Worm (Caenorhabditis elegans) whole organism, L1 larva: ENCODE results near the gene lbp-2.

Experiments used
- C16A3.4 ChIP-seq: fragments of 150-350 bp; optimal IDR thresholded peaks from 2 replicates; lab custom pipeline; 2014; ENCODE audit warnings: missing biosample characterization, missing genetic modification characterization
- Y116A8C.19 ChIP-seq: sonication (generic microtip); optimal IDR thresholded peaks from 2 replicates; lab custom pipeline; 2016; ENCODE audit warnings: missing compliant biosample characterization, missing genetic modification characterization, borderline replicate concordance
- aha-1 ChIP-seq: fragments of 150-350 bp; optimal IDR thresholded peaks from 2 replicates; lab custom pipeline; 2014; ENCODE audit warnings: missing biosample characterization, missing genetic modification characterization
- aly-2 ChIP-seq: fragments of 150-350 bp; optimal IDR thresholded peaks from 2 replicates; lab custom pipeline; 2014; ENCODE audit warnings: missing biosample characterization, missing genetic modification characterization
- ama-1 ChIP-seq: fragments of 150-350 bp; optimal IDR thresholded peaks from 2 replicates; lab custom pipeline; 2014
- blmp-1 ChIP-seq: fragments of 150-350 bp; optimal IDR thresholded peaks from 2 replicates; lab custom pipeline; 2014; ENCODE audit warnings: missing biosample characterization, missing genetic modification characterization
- ceh-63 ChIP-seq: fragments of 200-800 bp; sonication (Bioruptor generic); optimal IDR thresholded peaks from 2 replicates; lab custom pipeline; 2018; ENCODE audit warnings: mild to moderate bottlenecking, missing genetic modification characterization, missing compliant biosample characterization
- ceh-82 ChIP-seq, 3 experiments: fragments of 150-350 bp in 1 of 3; sonication (generic microtip) in 2 of 3; optimal IDR thresholded peaks; 2 replicates each; lab custom pipeline; 2014 to 2017; ENCODE audit warnings: missing biosample characterization in 3 of 3, missing genetic modification characterization in 3 of 3
- ceh-88 ChIP-seq: fragments of 200-800 bp; sonication (Bioruptor generic); IDR thresholded peaks from 2 replicates; pipeline ENCODE4 v1.3.6; 2022; ENCODE audit warnings: missing genetic modification characterization, missing compliant biosample characterization
- ceh-90 ChIP-seq: sonication (generic microtip); optimal IDR thresholded peaks from 2 replicates; lab custom pipeline; 2016; ENCODE audit warnings: missing genetic modification characterization, missing compliant biosample characterization
- efl-1 ChIP-seq, 4 experiments: fragments of 150-350 bp; optimal IDR thresholded peaks in 3 of 4; peaks in 1 of 4; 1 replicate in 1 of 4; 2 replicates in 3 of 4; lab custom pipeline; 2014; ENCODE audit warnings: missing biosample characterization in 2 of 4, missing genetic modification characterization in 2 of 4, missing genetic modification reagents in 2 of 4
- egl-13 ChIP-seq: sonication (generic microtip); optimal IDR thresholded peaks from 2 replicates; lab custom pipeline; 2016; ENCODE audit warnings: missing genotype, missing genetic modification reagents, missing genetic modification characterization, missing compliant biosample characterization
- egl-27 ChIP-seq, 2 experiments: fragments of 150-350 bp in 1 of 2; sonication (generic microtip); optimal IDR thresholded peaks; 3 replicates each; lab custom pipeline; 2017 to 2018; ENCODE audit warnings: missing biosample characterization in 2 of 2, missing genetic modification characterization in 2 of 2, missing genetic modification reagents in 2 of 2
- elt-2 ChIP-seq: sonication (generic microtip); optimal IDR thresholded peaks from 2 replicates; lab custom pipeline; 2016; ENCODE audit warnings: missing genetic modification characterization, mild to moderate bottlenecking, inconsistent platforms, missing compliant biosample characterization, missing genetic modification reagents
- fkh-10 ChIP-seq: sonication (generic microtip); optimal IDR thresholded peaks from 2 replicates; lab custom pipeline; 2017; ENCODE audit warnings: missing biosample characterization, missing genetic modification reagents, missing genetic modification characterization
- fos-1 ChIP-seq: fragments of 150-350 bp; optimal IDR thresholded peaks from 2 replicates; lab custom pipeline; 2014; ENCODE audit warnings: missing biosample characterization, missing genetic modification characterization
- hlh-4 ChIP-seq: sonication (generic microtip); optimal IDR thresholded peaks from 2 replicates; lab custom pipeline; 2016; ENCODE audit warnings: mild to moderate bottlenecking, missing genetic modification characterization, missing compliant biosample characterization
- hpl-2 ChIP-seq: fragments of 150-350 bp; optimal IDR thresholded peaks from 2 replicates; lab custom pipeline; 2014; ENCODE audit warnings: missing biosample characterization, missing genetic modification reagents, missing genetic modification characterization
- irx-1 ChIP-seq: sonication (generic microtip); optimal IDR thresholded peaks from 2 replicates; lab custom pipeline; 2016; ENCODE audit warnings: missing genetic modification characterization, missing compliant biosample characterization
- isw-1 ChIP-seq: fragments of 200-800 bp; sonication (Bioruptor generic); IDR thresholded peaks from 2 replicates; pipeline ENCODE4 v1.3.6; 2022; ENCODE audit warnings: missing genetic modification characterization, missing compliant biosample characterization
- lin-14 ChIP-seq: fragments of 200-800 bp; sonication (Bioruptor generic); optimal IDR thresholded peaks from 2 replicates; lab custom pipeline; 2018; ENCODE audit warnings: mild to moderate bottlenecking, missing genetic modification characterization, moderate library complexity, missing compliant biosample characterization
- lin-15B ChIP-seq: fragments of 150-350 bp; sonication (generic microtip); optimal IDR thresholded peaks from 3 replicates; lab custom pipeline; 2014; ENCODE audit warnings: missing biosample characterization, missing genetic modification characterization
- lin-39 ChIP-seq: fragments of 150-350 bp; optimal IDR thresholded peaks from 2 replicates; lab custom pipeline; 2014; ENCODE audit warnings: missing biosample characterization, missing genetic modification reagents, missing genetic modification characterization
- lir-3 ChIP-seq: sonication (generic microtip); optimal IDR thresholded peaks from 2 replicates; lab custom pipeline; 2016; ENCODE audit warnings: mild to moderate bottlenecking, missing genetic modification characterization, moderate library complexity, missing compliant biosample characterization; ENCODE audit not compliant: poor library complexity
- mab-9 ChIP-seq: fragments of 200-800 bp; sonication (Bioruptor generic); IDR thresholded peaks from 2 replicates; pipeline ENCODE4 v1.3.6; 2022; ENCODE audit warnings: missing genetic modification reagents, missing genetic modification characterization, missing compliant biosample characterization
- mdl-1 ChIP-seq, 2 experiments: fragments of 150-350 bp; optimal IDR thresholded peaks; 2 replicates each; lab custom pipeline; 2014 to 2017; ENCODE audit warnings: missing biosample characterization in 2 of 2, missing genetic modification characterization in 2 of 2, inconsistent platforms in 1 of 2
- mep-1 ChIP-seq: fragments of 150-350 bp; optimal IDR thresholded peaks from 2 replicates; lab custom pipeline; 2014; ENCODE audit warnings: missing biosample characterization, missing genetic modification characterization
- nhr-11 ChIP-seq: fragments of 150-350 bp; optimal IDR thresholded peaks from 2 replicates; lab custom pipeline; 2014; ENCODE audit warnings: missing biosample characterization, missing genetic modification characterization
- nhr-12 ChIP-seq: sonication (generic microtip); optimal IDR thresholded peaks from 2 replicates; lab custom pipeline; 2017; ENCODE audit warnings: missing biosample characterization, missing genetic modification characterization
- nhr-19 ChIP-seq: fragments of 200-800 bp; sonication (Bioruptor generic); conservative IDR thresholded peaks from 2 replicates; pipeline ENCODE4 v1.3.6; 2022; ENCODE audit warnings: missing genetic modification characterization, missing compliant biosample characterization
- nhr-20 ChIP-seq: sonication (generic microtip); optimal IDR thresholded peaks from 2 replicates; lab custom pipeline; 2016; ENCODE audit warnings: mild to moderate bottlenecking, missing genetic modification characterization, missing compliant biosample characterization
- nhr-28 ChIP-seq: fragments of 150-350 bp; optimal IDR thresholded peaks from 2 replicates; lab custom pipeline; 2014; ENCODE audit warnings: missing biosample characterization, missing genetic modification characterization
- nhr-47 ChIP-seq: sonication (generic microtip); optimal IDR thresholded peaks from 2 replicates; lab custom pipeline; 2016; ENCODE audit warnings: mild to moderate bottlenecking, missing genetic modification characterization, moderate library complexity, missing compliant biosample characterization
- nhr-76 ChIP-seq: sonication (generic microtip); optimal IDR thresholded peaks from 2 replicates; lab custom pipeline; 2017; ENCODE audit warnings: missing biosample characterization, missing genetic modification characterization
- nhr-84 ChIP-seq: sonication (generic microtip); optimal IDR thresholded peaks from 2 replicates; lab custom pipeline; 2017; ENCODE audit warnings: missing biosample characterization, missing genetic modification characterization
- nhr-85 ChIP-seq: sonication (generic microtip); peaks from one replicate; lab custom pipeline; 2016; ENCODE audit warnings: missing genetic modification characterization, inconsistent platforms, missing compliant biosample characterization
- pax-3 ChIP-seq: fragments of 200-800 bp; sonication (Bioruptor generic); optimal IDR thresholded peaks from 2 replicates; lab custom pipeline; 2018; ENCODE audit warnings: mild to moderate bottlenecking, missing genetic modification characterization, moderate library complexity, missing compliant biosample characterization
- pqm-1 ChIP-seq: sonication (generic microtip); optimal IDR thresholded peaks from 3 replicates; lab custom pipeline; 2017; ENCODE audit warnings: missing biosample characterization, missing genetic modification characterization
- rnt-1 ChIP-seq: sonication (generic microtip); optimal IDR thresholded peaks from 2 replicates; lab custom pipeline; 2016; ENCODE audit warnings: mild to moderate bottlenecking, missing genetic modification characterization, moderate library complexity, missing compliant biosample characterization
- skn-1 ChIP-seq: fragments of 150-350 bp; optimal IDR thresholded peaks from 2 replicates; lab custom pipeline; 2014; ENCODE audit warnings: missing biosample characterization, missing genetic modification characterization
- snpc-4 ChIP-seq: fragments of 150-350 bp; optimal IDR thresholded peaks from 2 replicates; lab custom pipeline; 2014; ENCODE audit warnings: missing biosample characterization, missing genetic modification characterization
- snu-23 ChIP-seq: sonication (generic microtip); optimal IDR thresholded peaks from 2 replicates; lab custom pipeline; 2016; ENCODE audit warnings: missing genetic modification characterization, missing compliant biosample characterization
- sox-4 ChIP-seq: sonication (generic microtip); optimal IDR thresholded peaks from 2 replicates; lab custom pipeline; 2016; ENCODE audit warnings: missing genetic modification characterization, missing compliant biosample characterization
- sup-37 ChIP-seq: fragments of 200-800 bp; sonication (Bioruptor generic); optimal IDR thresholded peaks from 2 replicates; lab custom pipeline; 2018; ENCODE audit warnings: mild to moderate bottlenecking, missing genetic modification characterization, missing compliant biosample characterization
- tbx-2 ChIP-seq: sonication (generic microtip); optimal IDR thresholded peaks from 2 replicates; lab custom pipeline; 2016; ENCODE audit warnings: missing genetic modification characterization, missing compliant biosample characterization
- tlp-1 ChIP-seq: fragments of 150-350 bp; optimal IDR thresholded peaks from 2 replicates; lab custom pipeline; 2014; ENCODE audit warnings: missing biosample characterization, missing genetic modification characterization
- unc-130 ChIP-seq: fragments of 150-350 bp; optimal IDR thresholded peaks from 2 replicates; lab custom pipeline; 2017; ENCODE audit warnings: missing biosample characterization, missing genetic modification characterization, inconsistent platforms
- unc-62 ChIP-seq: fragments of 150-350 bp; optimal IDR thresholded peaks from 2 replicates; lab custom pipeline; 2014; ENCODE audit warnings: missing biosample characterization, missing genetic modification reagents, missing genetic modification characterization
- unc-86 ChIP-seq: sonication (generic microtip); optimal IDR thresholded peaks from 2 replicates; lab custom pipeline; 2016; ENCODE audit warnings: missing genetic modification characterization, missing compliant biosample characterization
- unc-98 ChIP-seq: fragments of 200-800 bp; sonication (Bioruptor generic); IDR thresholded peaks from 2 replicates; pipeline ENCODE4 v1.3.6; 2022; ENCODE audit warnings: missing genetic modification characterization, missing compliant biosample characterization
- xbp-1 ChIP-seq: sonication (generic microtip); optimal IDR thresholded peaks from 2 replicates; lab custom pipeline; 2016; ENCODE audit warnings: missing genetic modification characterization, missing compliant biosample characterization
- zip-4 ChIP-seq: fragments of 200-800 bp; sonication (Bioruptor generic); optimal IDR thresholded peaks from 2 replicates; lab custom pipeline; 2018; ENCODE audit warnings: mild to moderate bottlenecking, missing genetic modification characterization, moderate library complexity, missing compliant biosample characterization
- ztf-11 ChIP-seq, 2 experiments: sonication (generic microtip); optimal IDR thresholded peaks; 2 replicates each; lab custom pipeline; 2016 to 2017; ENCODE audit warnings: missing genetic modification characterization in 2 of 2, missing biosample characterization in 1 of 2, missing compliant biosample characterization in 1 of 2
- ztf-4 ChIP-seq: fragments of 150-350 bp; optimal IDR thresholded peaks from 2 replicates; lab custom pipeline; 2014; ENCODE audit warnings: missing biosample characterization, missing genetic modification characterization

lbp-2 gene

DNA sequence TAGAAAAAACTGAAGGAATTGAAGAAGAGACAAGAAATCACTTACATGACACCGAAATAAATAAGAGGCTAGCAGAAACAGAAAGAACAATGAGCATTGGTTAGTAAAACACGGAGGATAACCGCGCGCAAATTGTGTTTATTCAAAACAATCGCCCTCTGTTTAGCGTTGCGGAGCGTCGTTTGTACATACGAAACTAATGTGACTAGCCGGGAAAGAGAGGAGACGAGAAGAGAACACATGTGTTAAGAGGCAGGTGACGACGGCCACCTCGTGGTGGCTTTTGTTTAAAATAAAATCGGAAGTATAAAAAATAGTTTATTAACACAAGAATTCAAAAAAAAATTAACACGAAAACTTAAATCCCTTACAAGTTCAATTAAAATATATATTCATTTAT, 14.6 kb upstream of the lbp-2 start, which contains the start of gene F40F4.7:
Gene F40F4.7 (minus strand): TSS at position 122 of the 400 bp plus-strand sequence.
- TF ChIP-seq egl-13 (no peak), mab-9 (GFP tag; lab: Robert Waterston, UW) (no peak), nhr-85 (tag; lab: Kevin White, UChicago) (peak; percentile 59), ceh-82 (tag; optimal IDR thresholded peaks at IDR 0.05; lab: Kevin White, UChicago) (peak in 1 of 3 experiments; percentile 31), unc-62 (GFP tag; lab: Kevin White, UChicago) (no peak), rnt-1 (peak; percentile 70), snpc-4 (no peak), nhr-47 (tag; lab: Kevin White, UChicago) (peak; percentile 60), mdl-1 (tag; optimal IDR thresholded peaks at IDR 0.05; lab: Kevin White, UChicago) (peak in 1 of 2 experiments; percentile 92), mep-1 (no peak), Y116A8C.19 (tag; lab: Kevin White, UChicago) (no peak), unc-86 (tag; lab: Kevin White, UChicago) (no peak), lin-39 (tag; lab: Kevin White, UChicago) (no peak), pax-3 (tag; lab: Kevin White, UChicago) (no peak), skn-1 (peak; percentile 43), fkh-10 (GFP tag; lab: Kevin White, UChicago) (no peak), lin-15B (tag; lab: Kevin White, UChicago) (no peak), blmp-1 (no peak), xbp-1 (peak; percentile 35), ztf-11 (tag; optimal IDR thresholded peaks at IDR 0.05; lab: Kevin White, UChicago) (no peak), sup-37 (GFP tag; lab: Kevin White, UChicago) (no peak), lir-3 (tag; lab: Kevin White, UChicago) (no peak), hpl-2 (no peak), snu-23 (GFP tag; lab: Kevin White, UChicago) (peak; percentile 84), elt-2 (tag; lab: Kevin White, UChicago) (peak; percentile 5), zip-4 (GFP tag; lab: Kevin White, UChicago) (no peak), hlh-4 (tag; lab: Kevin White, UChicago) (no peak), lin-14 (GFP tag; lab: Kevin White, UChicago) (peak; percentile 93), nhr-76 (tag; lab: Kevin White, UChicago) (no peak), sox-4 (tag; lab: Kevin White, UChicago) (no peak), irx-1 (tag; lab: Kevin White, UChicago) (peak; percentile 45), nhr-28 (tag; lab: Kevin White, UChicago) (no peak), aha-1 (tag; lab: Kevin White, UChicago) (no peak), efl-1 (optimal IDR thresholded peaks at IDR 0.05; lab: Kevin White, UChicago) (peak in 1 of 2 experiments; percentile 36), efl-1 (GFP tag; optimal IDR thresholded peaks at IDR 0.05 in 1 of 2; lab: Kevin White, UChicago) (peak in 1 of 2 experiments; percentile 10), tlp-1 (tag; lab: Kevin White, UChicago) (no peak), aly-2 (tag; lab: Kevin White, UChicago) (no peak), nhr-20 (peak; percentile 83), unc-130 (peak; percentile 66), tbx-2 (no peak), nhr-19 (GFP tag; lab: Robert Waterston, UW) (peak; percentile 66), isw-1 (GFP tag; lab: Robert Waterston, UW) (no peak), ceh-90 (tag; lab: Kevin White, UChicago) (no peak), ama-1 (lab: Kevin White, UChicago) (no peak), ztf-4 (tag; lab: Kevin White, UChicago) (peak; percentile 40), ceh-88 (GFP tag; lab: Robert Waterston, UW) (no peak), unc-98 (GFP tag; lab: Robert Waterston, UW) (no peak), nhr-84 (no peak), C16A3.4 (tag; lab: Kevin White, UChicago) (peak; percentile 65), ceh-63 (GFP tag; lab: Kevin White, UChicago) (no peak), egl-27 (tag; optimal IDR thresholded peaks at IDR 0.05; lab: Kevin White, UChicago) (no peak), nhr-12 (tag; lab: Kevin White, UChicago) (no peak), fos-1 (tag; lab: Kevin White, UChicago) (no peak), nhr-11 (no peak), pqm-1 (no peak)
